Worm (Caenorhabditis elegans): ENCODE measurements around the gene T13C2.2.

T13C2.2 gene

ce11 chrII:6781231-6781630 is 10.8 kb upstream of the T13C2.2 start:
- TF ChIP-seq nhr-80 (tag; optimal IDR thresholded peaks at IDR 0.05) (peak; percentile 44), hsf-1 (GFP tag; IDR thresholded peaks at IDR 0.05) (peak; percentile 48; the same call in 1 of the 2 replicates), ccch-3 (GFP tag; optimal IDR thresholded peaks at IDR 0.05) (no peak), cebp-1 (GFP tag; IDR thresholded peaks at IDR 0.05) (no peak), cebp-1 (tag; optimal IDR thresholded peaks at IDR 0.05) (peak; percentile 9)

DNA sequence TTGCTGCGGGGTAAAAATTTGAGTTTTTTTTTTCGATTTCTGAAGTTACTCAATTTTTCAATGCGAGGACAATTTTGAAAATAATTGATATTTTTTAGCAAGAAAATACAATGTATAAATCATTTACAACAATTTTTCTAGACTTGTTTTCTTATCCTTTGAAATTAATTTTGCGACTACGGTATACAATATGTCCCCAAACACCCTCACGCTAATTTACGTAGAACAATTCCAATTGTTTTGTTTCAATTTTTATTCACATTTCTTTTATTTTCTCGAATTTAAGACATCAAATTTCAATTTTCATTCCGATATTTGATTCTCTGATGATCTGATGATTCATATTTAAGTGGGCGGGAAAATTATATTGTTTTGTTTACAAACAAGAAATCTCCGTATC is 10.0 kb upstream of the T13C2.2 start:
- TF ChIP-seq B0336.3 (GFP tag; IDR thresholded peaks at IDR 0.05): no peak
- no peak for TF ChIP-seq hmg-20 (GFP tag; IDR thresholded peaks at IDR 0.05)
- no peak for TF ChIP-seq attf-6 (GFP tag; IDR thresholded peaks at IDR 0.05)
- TF ChIP-seq B0261.1 (tag; optimal IDR thresholded peaks at IDR 0.05): no peak
- TF ChIP-seq F23B12.7 (tag; optimal IDR thresholded peaks at IDR 0.05; ENCODE audit: insufficient read depth): no peak
- TF ChIP-seq ceh-91 (GFP tag; IDR thresholded peaks at IDR 0.05): 0 out of 2 replicates have a peak, but pooled peaks have one; percentile 35
- peak; percentile 85 for TF ChIP-seq madf-8 (GFP tag; conservative IDR thresholded peaks at IDR 0.05)
- peak; percentile 81 for TF ChIP-seq lsl-1 (GFP tag; optimal IDR thresholded peaks at IDR 0.05)
- TF ChIP-seq die-1 (tag; optimal IDR thresholded peaks at IDR 0.05): no peak
- TF ChIP-seq efl-1 (GFP tag; optimal IDR thresholded peaks at IDR 0.05): peak; percentile 48
- peak; percentile 37 for TF ChIP-seq snpc-1.3 (tag; optimal IDR thresholded peaks at IDR 0.05; ENCODE audit: insufficient read depth)
- peak; percentile 91 for TF ChIP-seq madf-6 (GFP tag; IDR thresholded peaks at IDR 0.05)
- peak; percentile 73 for TF ChIP-seq xnd-1 (tag; optimal IDR thresholded peaks at IDR 0.05)
- no peak for TF ChIP-seq somi-1 (GFP tag; optimal IDR thresholded peaks at IDR 0.05)

DNA sequence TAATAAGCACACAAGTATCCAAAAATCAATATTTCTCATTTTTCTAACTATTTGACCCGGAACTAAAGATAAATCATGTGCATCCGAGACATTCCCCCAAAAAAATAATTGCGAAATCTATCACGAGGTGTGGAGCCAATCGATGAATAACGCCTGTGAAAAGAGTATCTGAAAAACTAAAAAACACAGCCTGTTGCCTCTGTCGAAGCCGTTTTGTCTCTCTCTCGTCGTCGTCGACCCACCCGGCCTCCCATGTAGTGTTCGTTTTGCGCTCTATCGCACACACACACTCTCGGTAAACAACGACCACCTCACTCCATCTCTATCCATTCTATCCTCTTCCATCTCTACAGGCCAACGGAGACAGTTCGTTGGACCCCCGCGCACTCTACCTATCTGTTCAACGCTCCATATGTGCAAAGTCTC is 9.2 kb upstream of the T13C2.2 start:
- TF ChIP-seq ets-4 (GFP tag; optimal IDR thresholded peaks at IDR 0.05): no peak
- TF ChIP-seq let-607 (tag; optimal IDR thresholded peaks at IDR 0.05): no peak
- no peak for TF ChIP-seq F37B4.10 (GFP tag; IDR thresholded peaks at IDR 0.05)
- TF ChIP-seq snpc-4 (GFP tag; optimal IDR thresholded peaks at IDR 0.05): no peak
- peak in 2 of 4 experiments; percentile 12 to 22 for TF ChIP-seq snpc-4 (tag; optimal IDR thresholded peaks at IDR 0.05)
- no peak for TF ChIP-seq egrh-3 (GFP tag; IDR thresholded peaks at IDR 0.05)
- peak; percentile 82 for TF ChIP-seq zfh-2 (GFP tag; conservative IDR thresholded peaks at IDR 0.05)
- TF ChIP-seq ceh-27 (GFP tag; optimal IDR thresholded peaks at IDR 0.05): peak; percentile 76
- 0 out of 2 replicates have a peak, but pooled peaks have one; percentile 15 for TF ChIP-seq cebp-2 (GFP tag; IDR thresholded peaks at IDR 0.05)
- no peak for TF ChIP-seq Y95B8A.8 (GFP tag; IDR thresholded peaks at IDR 0.05)
- peak; percentile 34; the same call in 1 of the 2 replicates for TF ChIP-seq attf-3 (GFP tag; conservative IDR thresholded peaks at IDR 0.05)
- TF ChIP-seq nhr-179 (tag; optimal IDR thresholded peaks at IDR 0.05): no peak
- TF ChIP-seq madf-6 (GFP tag; IDR thresholded peaks at IDR 0.05): no peak
- TF ChIP-seq pbrm-1 (GFP tag; IDR thresholded peaks at IDR 0.05): 0 out of 2 replicates have a peak, but pooled peaks have one; percentile 33
- 0 out of 2 replicates have a peak, but pooled peaks have one; percentile 44 for TF ChIP-seq lin-26 (GFP tag; IDR thresholded peaks at IDR 0.05)
- TF ChIP-seq Y67H2A.10 (GFP tag; conservative IDR thresholded peaks at IDR 0.05): 0 out of 2 replicates have a peak, but pooled peaks have one; percentile 58
- TF ChIP-seq ztf-25 (GFP tag; IDR thresholded peaks at IDR 0.05): no peak
- TF ChIP-seq ceh-79 (tag; optimal IDR thresholded peaks at IDR 0.05): no peak
- TF ChIP-seq nhr-80 (tag; optimal IDR thresholded peaks at IDR 0.05): peak; percentile 58
- TF ChIP-seq tbp1 (GFP tag; optimal IDR thresholded peaks at IDR 0.05): peak; percentile 26
- peak; percentile 82 for TF ChIP-seq nfyb-1 (GFP tag; IDR thresholded peaks at IDR 0.05)
- peak; percentile 92 for TF ChIP-seq attf-5 (GFP tag; optimal IDR thresholded peaks at IDR 0.05)
- peak; percentile 98 for TF ChIP-seq cebp-1 (GFP tag; IDR thresholded peaks at IDR 0.05)
- peak; percentile 99 for TF ChIP-seq cebp-1 (tag; optimal IDR thresholded peaks at IDR 0.05)
- TF ChIP-seq dpl-1 (GFP tag; optimal IDR thresholded peaks at IDR 0.05): no peak
- no peak for TF ChIP-seq nhr-120 (GFP tag; IDR thresholded peaks at IDR 0.05)
- peak; percentile 42 for TF ChIP-seq tlf-1 (GFP tag; optimal IDR thresholded peaks at IDR 0.05)
- no peak for TF ChIP-seq rec-8 (tag; optimal IDR thresholded peaks at IDR 0.05)
- TF ChIP-seq ztf-18 (tag; optimal IDR thresholded peaks at IDR 0.05): peak; percentile 39
- TF ChIP-seq B0035.1 (tag; optimal IDR thresholded peaks at IDR 0.05): no peak
